Worm (Caenorhabditis elegans): ENCODE measurements around the gene H25K10.1.

DNA sequence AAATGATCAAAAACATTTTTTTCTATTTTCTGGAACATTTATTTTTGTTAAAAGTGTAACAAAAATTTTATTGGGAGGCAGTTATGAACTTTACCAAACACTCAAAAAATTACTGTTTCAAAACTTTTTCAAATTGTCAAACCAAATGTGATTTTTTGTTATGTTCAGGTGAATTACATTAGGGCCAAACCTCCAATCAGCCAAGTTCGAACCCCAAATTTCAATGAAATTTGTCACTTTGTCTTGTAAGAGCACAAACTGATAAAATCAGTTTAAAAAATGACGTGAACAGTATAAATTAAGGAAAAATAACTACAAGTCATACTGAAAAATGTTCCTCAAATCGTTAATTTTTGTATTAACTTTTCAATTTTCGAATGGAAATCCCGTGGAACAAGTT is at the start of gene H25K10.1:
- TF ChIP-seq tbx-37 (GFP tag; conservative IDR thresholded peaks at IDR 0.05) (no peak), sea-1 (GFP tag; conservative IDR thresholded peaks at IDR 0.05) (no peak), flt-1 (GFP tag; IDR thresholded peaks at IDR 0.05) (no peak), ama-1 (optimal IDR thresholded peaks at IDR 0.05) (no peak)

All from whole organism, early embryonic.